Worm (Caenorhabditis elegans) whole organism, L1 larva: ENCODE results near the gene srp-8.

Experiments used
- dpl-1 ChIP-seq, 3 experiments: fragments of 150-350 bp in 2 of 3; sonication (generic microtip) in 1 of 3; optimal IDR thresholded peaks; 2 replicates each; lab custom pipeline; 2014 to 2017; ENCODE audit warnings: missing biosample characterization in 3 of 3, missing genetic modification characterization in 3 of 3, missing genetic modification reagents in 3 of 3
- isw-1 ChIP-seq: fragments of 200-800 bp; sonication (Bioruptor generic); IDR thresholded peaks from 2 replicates; pipeline ENCODE4 v1.3.6; 2022; ENCODE audit warnings: missing genetic modification characterization, missing compliant biosample characterization
- lin-15B ChIP-seq: fragments of 150-350 bp; sonication (generic microtip); optimal IDR thresholded peaks from 3 replicates; lab custom pipeline; 2014; ENCODE audit warnings: missing biosample characterization, missing genetic modification characterization
- nhr-76 ChIP-seq: sonication (generic microtip); optimal IDR thresholded peaks from 2 replicates; lab custom pipeline; 2017; ENCODE audit warnings: missing biosample characterization, missing genetic modification characterization
- nhr-77 ChIP-seq: fragments of 150-350 bp; optimal IDR thresholded peaks from 2 replicates; lab custom pipeline; 2014; ENCODE audit warnings: missing biosample characterization, missing genetic modification characterization
- pax-3 ChIP-seq: fragments of 200-800 bp; sonication (Bioruptor generic); optimal IDR thresholded peaks from 2 replicates; lab custom pipeline; 2018; ENCODE audit warnings: mild to moderate bottlenecking, missing genetic modification characterization, moderate library complexity, missing compliant biosample characterization
- snu-23 ChIP-seq: sonication (generic microtip); optimal IDR thresholded peaks from 2 replicates; lab custom pipeline; 2016; ENCODE audit warnings: missing genetic modification characterization, missing compliant biosample characterization
- zag-1 ChIP-seq: fragments of 150-350 bp; optimal IDR thresholded peaks from 2 replicates; lab custom pipeline; 2014; ENCODE audit warnings: missing biosample characterization, missing genetic modification characterization

DNA sequence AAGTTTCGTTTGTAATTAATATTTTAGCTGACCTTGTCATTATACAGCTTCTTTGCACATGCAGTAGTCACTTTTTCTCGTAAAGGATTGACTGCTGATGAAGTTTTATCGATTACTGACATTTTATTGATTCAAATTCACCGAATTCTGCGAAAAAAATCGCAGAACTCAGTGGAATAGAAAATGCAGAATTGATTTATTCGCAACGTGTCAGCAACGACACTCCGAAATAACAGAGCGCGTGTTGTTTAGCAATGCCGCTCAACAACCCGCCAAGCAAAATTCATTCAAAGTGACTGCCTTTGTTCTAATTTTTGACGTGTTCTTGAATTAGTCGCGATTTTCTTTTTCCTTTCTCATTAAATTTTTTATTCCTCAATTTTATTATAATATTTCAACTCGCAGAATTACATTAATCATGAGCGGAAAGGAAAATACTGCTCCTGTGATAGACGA, 37.6 kb downstream of the srp-8 start, which contains the start of the genes cogc-6 and air-1:
- no peak for TF ChIP-seq nhr-76 (tag; lab: Kevin White, UChicago)
- TF ChIP-seq isw-1 (GFP tag; lab: Robert Waterston, UW), result no peak
- no peak for TF ChIP-seq pax-3 (tag; lab: Kevin White, UChicago)
- TF ChIP-seq lin-15B (tag; lab: Kevin White, UChicago), result no peak
- peak; percentile 35 for TF ChIP-seq snu-23 (GFP tag; lab: Kevin White, UChicago)
- TF ChIP-seq nhr-77 (tag; lab: Kevin White, UChicago), result no peak
- peak; percentile 52 to 83 (median 77) for TF ChIP-seq dpl-1 (GFP tag; optimal IDR thresholded peaks at IDR 0.05; lab: Kevin White, UChicago)
- no peak for TF ChIP-seq zag-1
